Worm (Caenorhabditis elegans): ENCODE results near the gene cut-3.

cut-3 gene

DNA sequence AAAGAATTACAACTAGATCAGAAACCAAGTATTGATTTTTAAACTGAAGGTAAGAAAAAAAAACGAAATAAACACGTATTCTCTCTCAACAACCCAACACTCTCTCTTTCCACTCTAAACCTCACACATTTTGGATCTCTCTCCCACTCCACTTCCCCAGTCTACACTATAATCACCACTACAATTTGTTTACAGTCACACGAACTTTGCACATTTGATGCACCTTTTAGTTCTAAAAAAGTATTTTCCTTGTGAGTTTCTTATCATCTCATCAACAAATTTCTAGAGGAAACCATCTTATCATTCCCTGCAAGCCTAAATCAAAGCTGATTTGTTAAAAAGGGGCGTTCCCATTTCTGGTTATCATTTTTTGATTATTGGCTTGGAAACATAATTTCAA lies 37.9 kb upstream of the cut-3 start (continued):
- no peak for TF ChIP-seq daf-12 (tag; optimal IDR thresholded peaks at IDR 0.05)

DNA sequence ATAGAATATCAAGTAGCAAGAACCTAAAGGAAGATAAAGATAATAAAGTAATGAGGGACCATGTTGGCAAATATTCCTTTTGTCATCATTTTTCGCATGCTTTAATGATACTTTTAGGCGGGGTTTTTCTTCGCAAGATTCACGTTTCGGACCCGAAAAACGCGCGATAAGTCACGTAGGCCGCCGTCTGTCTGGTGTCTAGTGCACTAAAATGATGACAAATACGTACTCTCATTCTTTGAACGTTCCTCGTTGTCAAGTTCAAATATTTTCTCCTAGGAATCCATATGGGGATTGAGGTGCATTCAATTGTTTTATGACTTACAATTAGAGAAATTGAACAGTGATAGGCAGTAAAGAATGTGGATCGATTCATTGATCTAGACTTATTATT lies 37.2 kb upstream of the cut-3 start, which contains the start of gene taap-1:
Gene taap-1, minus strand, starts transcription at position 79 of the 394 bp plus-strand sequence.
- TF ChIP-seq nfya-1 (tag; optimal IDR thresholded peaks at IDR 0.05; ENCODE audit: insufficient read depth) (peak; percentile 17), tbx-2 (tag; optimal IDR thresholded peaks at IDR 0.05) (no peak), skn-1 (tag; optimal IDR thresholded peaks at IDR 0.05) (peak; percentile 94), fkh-2 (tag; optimal IDR thresholded peaks at IDR 0.05) (no peak), pqm-1 (tag; optimal IDR thresholded peaks at IDR 0.05) (peak; percentile 4), ztf-4 (tag; optimal IDR thresholded peaks at IDR 0.05) (no peak), nhr-43 (tag; optimal IDR thresholded peaks at IDR 0.05; ENCODE audit: poor library complexity, severe bottlenecking) (peak; percentile 34)

DNA sequence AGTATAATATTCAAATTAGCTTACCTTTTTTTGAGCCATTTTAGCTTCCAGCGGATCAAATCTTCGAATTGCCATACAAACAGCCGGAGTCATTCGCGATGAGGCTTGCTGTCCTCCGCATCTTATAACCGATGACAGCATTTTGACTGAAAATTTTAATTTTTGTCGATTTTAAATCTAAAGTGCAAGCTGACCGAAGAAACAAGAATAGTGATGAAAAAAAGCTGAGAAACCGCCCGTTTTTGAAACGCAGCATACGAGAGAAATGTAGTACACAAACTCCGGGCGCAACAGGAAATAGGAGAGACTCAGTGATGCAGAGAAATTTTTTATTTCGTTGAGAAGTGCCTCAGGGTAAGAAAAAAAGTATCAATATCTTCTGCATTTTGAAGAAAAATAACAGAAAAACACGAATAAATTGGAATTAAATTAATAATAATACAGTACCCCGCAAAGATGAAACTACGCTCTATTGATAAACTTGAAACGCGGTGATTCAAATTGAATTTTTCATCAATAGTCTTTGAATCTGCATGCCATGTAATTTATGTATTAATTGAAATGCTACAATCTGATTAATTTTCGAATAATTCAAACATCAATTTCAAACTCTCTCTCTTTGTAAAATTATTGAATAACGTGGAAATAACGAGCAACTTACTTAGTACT lies 36.6 kb upstream of the cut-3 start:
- no peak for TF ChIP-seq nhr-43 (tag; optimal IDR thresholded peaks at IDR 0.05; ENCODE audit: poor library complexity, severe bottlenecking)
- no peak for TF ChIP-seq nhr-23 (tag; optimal IDR thresholded peaks at IDR 0.05)
- no peak for TF ChIP-seq fkh-10 (GFP tag; optimal IDR thresholded peaks at IDR 0.05)
- TF ChIP-seq fos-1 (tag; optimal IDR thresholded peaks at IDR 0.05) = no peak
- TF ChIP-seq R02D3.7 (tag; optimal IDR thresholded peaks at IDR 0.05) = no peak
- peak; percentile 40 for TF ChIP-seq lin-15B (tag; optimal IDR thresholded peaks at IDR 0.05)
- no peak for TF ChIP-seq unc-62 (GFP tag; optimal IDR thresholded peaks at IDR 0.05)
- TF ChIP-seq lin-39 (tag; optimal IDR thresholded peaks at IDR 0.05) = peak; percentile 39
- no peak for TF ChIP-seq zag-1 (tag; optimal IDR thresholded peaks at IDR 0.05)
- peak; percentile 34 for TF ChIP-seq nhr-25 (tag; optimal IDR thresholded peaks at IDR 0.05)
- TF ChIP-seq aly-2 (tag; optimal IDR thresholded peaks at IDR 0.05) = no peak
- no peak for TF ChIP-seq tbx-2 (tag; optimal IDR thresholded peaks at IDR 0.05)
- TF ChIP-seq nhr-237 (tag; optimal IDR thresholded peaks at IDR 0.05) = no peak
- peak; percentile 46 for TF ChIP-seq nfya-1 (tag; optimal IDR thresholded peaks at IDR 0.05; ENCODE audit: insufficient read depth)
- peak; percentile 65 for TF ChIP-seq pha-4 (tag; optimal IDR thresholded peaks at IDR 0.05)
- no peak for TF ChIP-seq eor-1 (tag; optimal IDR thresholded peaks at IDR 0.05)
- peak; percentile 13 for TF ChIP-seq skn-1 (tag; optimal IDR thresholded peaks at IDR 0.05)
- TF ChIP-seq nhr-11 (tag; optimal IDR thresholded peaks at IDR 0.05) = no peak
- TF ChIP-seq nhr-12 (tag; optimal IDR thresholded peaks at IDR 0.05) = no peak
- no peak for TF ChIP-seq jun-1 (tag; optimal IDR thresholded peaks at IDR 0.05)
- TF ChIP-seq elt-2 (tag; optimal IDR thresholded peaks at IDR 0.05) = peak; percentile 7
- TF ChIP-seq sea-2 (GFP tag; optimal IDR thresholded peaks at IDR 0.05) = no peak

DNA sequence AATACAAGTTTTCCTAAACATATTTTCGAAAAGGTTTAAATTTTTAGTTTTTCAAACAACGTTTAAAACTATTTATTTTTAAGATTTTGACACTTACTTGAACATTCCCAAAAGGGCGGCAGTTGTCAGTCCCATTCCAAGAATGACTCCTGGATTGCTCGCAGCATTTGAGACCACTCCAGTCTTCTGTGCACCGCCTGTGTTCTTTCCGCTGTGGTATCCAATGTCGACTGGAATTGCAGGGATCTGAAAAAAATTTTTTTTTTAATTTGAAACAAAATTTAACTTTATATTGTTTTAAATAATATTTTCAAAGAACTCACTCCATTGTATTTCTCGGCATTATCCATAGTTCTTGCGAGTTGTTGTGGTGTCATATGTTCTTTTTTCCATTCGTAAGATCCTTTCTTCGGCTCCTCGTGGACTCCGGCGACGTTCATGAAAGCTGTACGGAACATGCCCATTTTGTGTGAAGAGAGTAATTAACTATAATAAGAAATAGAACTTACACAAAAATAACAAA lies 35.2 kb upstream of the cut-3 start, which contains the start of gene M05D6.5:
Gene M05D6.5, minus strand, starts transcription at position 473 of the 523 bp plus-strand sequence.
- TF ChIP-seq hmg-11 (tag; optimal IDR thresholded peaks at IDR 0.05) = no peak
- peak; percentile 89 for TF ChIP-seq ama-1 (optimal IDR thresholded peaks at IDR 0.05)

DNA sequence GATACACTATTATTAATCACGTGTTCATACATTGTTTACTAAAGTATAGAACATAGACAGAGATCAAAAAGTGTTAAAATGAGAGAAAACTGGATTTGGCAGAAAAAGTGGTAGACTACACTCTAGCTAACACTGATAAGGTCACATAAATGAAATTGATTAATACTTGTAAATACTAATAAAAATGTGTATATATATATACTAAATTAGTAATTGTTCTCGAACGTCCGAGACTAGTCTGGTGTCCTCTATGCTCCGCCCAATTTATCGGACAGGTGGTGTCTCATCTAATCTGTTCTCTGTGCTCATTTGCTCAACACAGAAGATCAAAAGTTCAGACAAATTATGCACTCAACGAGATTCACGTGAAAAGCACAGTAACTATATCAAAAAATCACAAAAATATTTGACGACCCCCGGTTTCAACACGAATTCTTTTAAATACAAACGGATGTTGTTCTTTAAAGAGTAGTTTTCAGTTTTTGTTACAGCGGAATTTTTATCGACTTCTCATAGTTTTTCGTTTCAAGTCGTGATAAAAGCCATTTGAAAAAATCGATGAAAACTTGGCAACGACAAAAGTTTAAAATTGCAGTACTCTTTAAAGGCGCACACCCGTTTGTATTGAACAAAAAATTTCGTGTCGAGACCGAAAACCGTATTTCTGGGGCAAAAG lies 34.5 kb upstream of the cut-3 start:
- TF ChIP-seq ceh-9 (tag; optimal IDR thresholded peaks at IDR 0.05) (no peak), lin-39 (tag; optimal IDR thresholded peaks at IDR 0.05) (no peak), egl-5 (tag; optimal IDR thresholded peaks at IDR 0.05) (peak; percentile 24), nhr-12 (tag; optimal IDR thresholded peaks at IDR 0.05) (no peak), skn-1 (tag; optimal IDR thresholded peaks at IDR 0.05) (no peak), elt-2 (tag; optimal IDR thresholded peaks at IDR 0.05) (peak; percentile 55), nhr-76 (tag; optimal IDR thresholded peaks at IDR 0.05) (no peak), nhr-43 (tag; optimal IDR thresholded peaks at IDR 0.05; ENCODE audit: poor library complexity, severe bottlenecking) (peak; percentile 26), pqm-1 (tag; optimal IDR thresholded peaks at IDR 0.05) (peak; percentile 3), pha-4 (tag; optimal IDR thresholded peaks at IDR 0.05) (peak; percentile 50), jun-1 (tag; optimal IDR thresholded peaks at IDR 0.05) (no peak), fkh-2 (tag; optimal IDR thresholded peaks at IDR 0.05) (no peak), unc-39 (tag; optimal IDR thresholded peaks at IDR 0.05) (no peak), tbx-2 (tag; optimal IDR thresholded peaks at IDR 0.05) (no peak), elt-3 (tag; optimal IDR thresholded peaks at IDR 0.05) (no peak), nhr-11 (tag; optimal IDR thresholded peaks at IDR 0.05) (no peak), ceh-28 (tag; optimal IDR thresholded peaks at IDR 0.05) (no peak), lin-15B (tag; optimal IDR thresholded peaks at IDR 0.05) (no peak), egl-27 (tag; optimal IDR thresholded peaks at IDR 0.05) (no peak), elt-1 (tag; optimal IDR thresholded peaks at IDR 0.05) (no peak), nhr-67 (tag; optimal IDR thresholded peaks at IDR 0.05) (no peak), sea-2 (GFP tag; optimal IDR thresholded peaks at IDR 0.05) (no peak), mml-1 (tag; optimal IDR thresholded peaks at IDR 0.05) (peak; percentile 45), nhr-77 (tag; optimal IDR thresholded peaks at IDR 0.05) (no peak), fkh-10 (GFP tag; optimal IDR thresholded peaks at IDR 0.05) (no peak), aly-2 (tag; optimal IDR thresholded peaks at IDR 0.05) (no peak), nfya-1 (tag; optimal IDR thresholded peaks at IDR 0.05; ENCODE audit: insufficient read depth) (peak; percentile 37), nhr-23 (tag; optimal IDR thresholded peaks at IDR 0.05) (no peak), ztf-4 (tag; optimal IDR thresholded peaks at IDR 0.05) (no peak), ceh-82 (tag; optimal IDR thresholded peaks at IDR 0.05) (no peak)
